Fruit fly (Drosophila melanogaster): ENCODE results near the gene dpr2.

DNA sequence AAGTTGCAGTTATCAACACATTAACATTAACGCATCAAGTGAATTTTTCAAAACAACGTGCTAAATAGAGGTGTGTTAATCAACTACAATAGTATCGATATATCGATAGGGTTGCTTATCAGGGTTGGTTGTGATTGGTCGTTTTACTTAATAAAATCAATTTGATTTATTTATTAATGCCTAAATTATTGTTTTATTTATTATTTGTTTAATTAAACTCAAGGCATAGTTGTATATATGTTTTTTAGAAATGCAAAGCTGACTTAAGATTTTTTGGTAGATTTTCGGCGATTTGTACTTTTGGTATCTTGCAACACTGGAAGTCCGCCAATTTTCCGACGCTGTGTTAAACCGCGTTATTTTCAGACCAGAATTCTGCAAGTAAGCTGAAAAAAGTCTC, 47.0 kb upstream of the dpr2 start, which contains the start of the genes Art8 and dUTPase:
- no peak for TF ChIP-seq CG5204 (GFP tag; optimal IDR thresholded peaks at IDR 0.05)
- TF ChIP-seq kay (GFP tag; ENCODE audit: borderline replicate concordance) = no peak
- TF ChIP-seq CG33017 (tag; optimal IDR thresholded peaks at IDR 0.05) = peak; percentile 68
- TF ChIP-seq toe (GFP tag; optimal IDR thresholded peaks at IDR 0.05) = peak; percentile 64
- peak; percentile 81 for TF ChIP-seq CG7101 (tag; optimal IDR thresholded peaks at IDR 0.05)
- peak; percentile 66 for TF ChIP-seq tj (GFP tag; optimal IDR thresholded peaks at IDR 0.05)
- TF ChIP-seq cic (GFP tag; optimal IDR thresholded peaks at IDR 0.05) = no peak
- TF ChIP-seq bab1 (GFP tag; optimal IDR thresholded peaks at IDR 0.05) = peak; percentile 86
- no peak for TF ChIP-seq cnc (optimal IDR thresholded peaks at IDR 0.05)
- peak; percentile 15 for TF ChIP-seq CG12768 (GFP tag; optimal IDR thresholded peaks at IDR 0.05)
- TF ChIP-seq CG7045 (GFP tag; optimal IDR thresholded peaks at IDR 0.05) = peak; percentile 52
- TF ChIP-seq Crg-1 (GFP tag; optimal IDR thresholded peaks at IDR 0.05) = peak; percentile 61
- TF ChIP-seq CG1620 (GFP tag; optimal IDR thresholded peaks at IDR 0.05) = peak; percentile 51
- TF ChIP-seq ovo (GFP tag; optimal IDR thresholded peaks at IDR 0.05) = peak; percentile 39

Data from whole organism, adult.